Worm (Caenorhabditis elegans): ENCODE data around the gene helq-1.

- TF ChIP-seq flt-1 (GFP tag; IDR thresholded peaks at IDR 0.05) = no peak
- TF ChIP-seq ref-1 (GFP tag; conservative IDR thresholded peaks at IDR 0.05) = no peak
- no peak for TF ChIP-seq ztf-29 (GFP tag; IDR thresholded peaks at IDR 0.05)
- TF ChIP-seq T22C8.4 (GFP tag; IDR thresholded peaks at IDR 0.05) = no peak
Observed at ce11 chrIII:631421-631820, 44.5 kb upstream of the helq-1 start, which contains the start of gene T19C3.6.

Data from whole organism, midembryonic.